Worm (Caenorhabditis elegans) whole organism, early embryonic: ENCODE measurements around the gene C49H3.3.

Experiments
- B0310.2 ChIP-seq: sonication (generic microtip); optimal IDR thresholded peaks from 2 replicates; lab custom pipeline; 2016; ENCODE audit warnings: mild to moderate bottlenecking, missing genetic modification characterization, missing compliant biosample characterization
- F13C5.2 ChIP-seq: sonication (generic microtip); optimal IDR thresholded peaks from 2 replicates; lab custom pipeline; 2017; ENCODE audit warnings: mild to moderate bottlenecking, missing genetic modification characterization, inconsistent platforms, missing compliant biosample characterization
- aly-1 ChIP-seq: sonication (generic microtip); optimal IDR thresholded peaks from 2 replicates; lab custom pipeline; 2016; ENCODE audit warnings: missing genetic modification characterization, missing compliant biosample characterization
- ama-1 ChIP-seq: fragments of 150-350 bp; optimal IDR thresholded peaks from 2 replicates; lab custom pipeline; 2014
- ceh-13 ChIP-seq: fragments of 200-800 bp; sonication (Bioruptor generic); optimal IDR thresholded peaks from 2 replicates; lab custom pipeline; 2018; ENCODE audit warnings: mild to moderate bottlenecking, missing genetic modification characterization, missing compliant biosample characterization
- ceh-36 ChIP-seq: sonication (generic microtip); optimal IDR thresholded peaks from 2 replicates; lab custom pipeline; 2016; ENCODE audit warnings: missing genetic modification characterization, inconsistent platforms, missing compliant biosample characterization
- ets-7 ChIP-seq: sonication (generic microtip); optimal IDR thresholded peaks from 2 replicates; lab custom pipeline; 2016; ENCODE audit warnings: missing genotype, missing genetic modification characterization, missing compliant biosample characterization
- flt-1 ChIP-seq: fragments of 200-800 bp; sonication (Bioruptor generic); IDR thresholded peaks from 2 replicates; pipeline ENCODE4 v1.3.6; 2022; ENCODE audit warnings: missing genetic modification characterization, missing compliant biosample characterization
- hmbx-1 ChIP-seq: sonication (generic microtip); optimal IDR thresholded peaks from 2 replicates; lab custom pipeline; 2016; ENCODE audit warnings: mild to moderate bottlenecking, missing genetic modification characterization, missing compliant biosample characterization
- hmg-4 ChIP-seq: fragments of 200-800 bp; sonication (Bioruptor generic); optimal IDR thresholded peaks from 2 replicates; lab custom pipeline; 2018; ENCODE audit warnings: mild to moderate bottlenecking, missing genetic modification characterization, missing compliant biosample characterization
- hnd-1 ChIP-seq: sonication (generic microtip); optimal IDR thresholded peaks from 2 replicates; lab custom pipeline; 2016; ENCODE audit warnings: missing genetic modification characterization, missing compliant biosample characterization
- pes-1 ChIP-seq: fragments of 200-800 bp; sonication (Bioruptor generic); IDR thresholded peaks from 2 replicates; pipeline ENCODE4 v1.3.6; 2022; ENCODE audit warnings: missing genetic modification reagents, missing genetic modification characterization, missing compliant biosample characterization
- scrt-1 ChIP-seq: fragments of 200-800 bp; sonication (Bioruptor generic); IDR thresholded peaks from 2 replicates; pipeline ENCODE4 v1.3.6; 2022; ENCODE audit warnings: missing genetic modification characterization, missing compliant biosample characterization
- sea-1 ChIP-seq: fragments of 200-800 bp; sonication (Bioruptor generic); conservative IDR thresholded peaks from 2 replicates; pipeline ENCODE4 v1.3.6; 2022; ENCODE audit warnings: missing genetic modification characterization, missing compliant biosample characterization
- tbx-11 ChIP-seq: fragments of 200-800 bp; sonication (Bioruptor generic); IDR thresholded peaks from 2 replicates; pipeline ENCODE4 v1.3.6; 2022; ENCODE audit warnings: missing genetic modification characterization, missing compliant biosample characterization
- tbx-37 ChIP-seq: fragments of 200-800 bp; sonication (Bioruptor generic); conservative IDR thresholded peaks from 2 replicates; pipeline ENCODE4 v1.3.6; 2022; ENCODE audit warnings: missing genetic modification reagents, missing genetic modification characterization, missing compliant biosample characterization
- tra-4 ChIP-seq: sonication (generic microtip); optimal IDR thresholded peaks from 2 replicates; lab custom pipeline; 2017; ENCODE audit warnings: missing genetic modification characterization, missing compliant biosample characterization

The C49H3.3 gene

DNA sequence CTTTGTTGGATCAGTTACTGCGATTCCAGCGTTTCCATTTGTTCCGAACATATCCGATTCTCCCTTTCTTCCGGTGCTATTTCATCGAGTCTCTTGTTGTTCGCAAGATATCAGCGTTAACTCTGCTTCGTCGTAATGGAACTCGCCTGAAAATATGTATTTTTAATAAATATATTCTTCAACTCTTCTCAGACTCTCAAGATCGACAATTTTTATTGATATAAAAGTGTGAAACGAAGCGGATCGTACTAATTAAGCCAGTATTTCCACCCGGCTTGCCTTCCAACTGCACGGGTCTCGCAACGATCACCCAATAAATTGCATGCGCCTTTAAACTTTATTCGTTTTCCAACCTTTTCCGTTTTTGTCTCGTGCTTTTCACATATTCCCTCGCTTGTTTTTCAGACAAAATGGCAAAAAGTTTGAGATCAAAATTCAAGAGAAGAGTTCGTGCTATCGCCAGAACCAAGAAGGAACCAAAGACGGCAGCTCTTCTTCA is at the start of gene C49H3.3, which contains the start of gene xpo-3:
C49H3.3 (plus strand) TSS at position 369 of the 499 bp plus-strand sequence.
xpo-3 (minus strand) TSS at position 51 of the 499 bp plus-strand sequence.
- TF ChIP-seq hmbx-1 (tag; lab: Kevin White, UChicago) (no peak), hnd-1 (tag; lab: Kevin White, UChicago) (no peak), F13C5.2 (tag; lab: Kevin White, UChicago) (no peak), ama-1 (no peak), tbx-37 (no peak), aly-1 (tag; lab: Kevin White, UChicago) (no peak), hmg-4 (GFP tag; lab: Kevin White, UChicago) (no peak), flt-1 (GFP tag; lab: Robert Waterston, UW) (no peak), ceh-13 (GFP tag; lab: Kevin White, UChicago) (no peak), tbx-11 (no peak), B0310.2 (tag; lab: Kevin White, UChicago) (no peak), ets-7 (tag; lab: Kevin White, UChicago) (no peak), scrt-1 (GFP tag; lab: Robert Waterston, UW) (no peak), sea-1 (GFP tag; lab: Robert Waterston, UW) (no peak), ceh-36 (tag; lab: Kevin White, UChicago) (no peak), pes-1 (GFP tag; lab: Robert Waterston, UW) (no peak), tra-4 (tag; lab: Kevin White, UChicago) (no peak)

DNA sequence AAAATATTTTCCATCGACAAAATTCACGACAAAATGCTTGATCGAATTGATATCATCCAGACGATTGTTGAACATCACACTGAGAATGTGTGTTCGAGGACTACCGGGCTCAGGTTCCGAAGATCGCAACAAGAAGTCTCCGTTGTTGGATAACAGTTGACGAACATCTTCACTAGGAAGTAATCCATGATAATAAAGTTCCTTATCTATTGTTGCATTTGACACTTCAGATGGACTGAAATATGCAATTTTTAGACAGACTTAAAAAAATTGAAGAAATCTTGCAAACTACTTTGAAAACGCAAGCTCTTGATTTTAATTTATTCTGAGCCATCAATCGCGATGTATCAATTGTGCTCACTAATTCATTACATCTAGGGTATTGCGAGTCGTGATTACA is 46.9 kb upstream of the C49H3.3 start:
- TF ChIP-seq tbx-37 = no peak
- no peak for TF ChIP-seq ceh-36 (tag; lab: Kevin White, UChicago)
- no peak for TF ChIP-seq aly-1 (tag; lab: Kevin White, UChicago)
- TF ChIP-seq tra-4 (tag; lab: Kevin White, UChicago) = no peak
- no peak for TF ChIP-seq flt-1 (GFP tag; lab: Robert Waterston, UW)
- TF ChIP-seq tbx-11 = no peak
- no peak for TF ChIP-seq scrt-1 (GFP tag; lab: Robert Waterston, UW)
- TF ChIP-seq hmg-4 (GFP tag; lab: Kevin White, UChicago) = no peak
- no peak for TF ChIP-seq hnd-1 (tag; lab: Kevin White, UChicago)
- no peak for TF ChIP-seq sea-1 (GFP tag; lab: Robert Waterston, UW)
- TF ChIP-seq ama-1 = no peak
- TF ChIP-seq ets-7 (tag; lab: Kevin White, UChicago) = no peak
- TF ChIP-seq ceh-13 (GFP tag; lab: Kevin White, UChicago) = no peak
- no peak for TF ChIP-seq pes-1 (GFP tag; lab: Robert Waterston, UW)
- TF ChIP-seq F13C5.2 (tag; lab: Kevin White, UChicago) = no peak
- no peak for TF ChIP-seq B0310.2 (tag; lab: Kevin White, UChicago)
- no peak for TF ChIP-seq hmbx-1 (tag; lab: Kevin White, UChicago)

DNA sequence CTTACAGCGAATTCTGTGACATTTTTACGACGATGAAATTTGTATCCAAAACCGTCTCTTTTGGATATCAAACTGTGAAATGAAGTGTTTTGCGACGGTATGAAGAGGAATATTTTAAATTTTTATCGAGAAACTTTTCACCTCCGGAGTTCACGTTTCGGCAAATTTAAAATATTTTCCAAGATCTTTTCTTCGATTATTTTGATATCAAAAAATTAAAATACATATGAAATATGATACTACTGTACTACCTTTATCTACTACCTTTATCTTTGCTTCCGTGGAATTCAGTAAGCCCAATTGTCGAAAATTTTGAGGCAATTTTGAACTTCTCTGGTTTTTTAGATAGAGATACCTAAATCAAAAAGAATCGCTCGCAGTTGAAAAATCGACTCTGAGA is 46.4 kb upstream of the C49H3.3 start, which contains the start of gene kin-26:
kin-26 (minus strand) TSS at position 101 of the 400 bp plus-strand sequence.
- no peak for TF ChIP-seq hnd-1 (tag; lab: Kevin White, UChicago)
- no peak for TF ChIP-seq ets-7 (tag; lab: Kevin White, UChicago)
- TF ChIP-seq pes-1 (GFP tag; lab: Robert Waterston, UW) = no peak
- TF ChIP-seq hmg-4 (GFP tag; lab: Kevin White, UChicago) = no peak
- no peak for TF ChIP-seq scrt-1 (GFP tag; lab: Robert Waterston, UW)
- TF ChIP-seq sea-1 (GFP tag; lab: Robert Waterston, UW) = no peak
- TF ChIP-seq aly-1 (tag; lab: Kevin White, UChicago) = no peak
- TF ChIP-seq flt-1 (GFP tag; lab: Robert Waterston, UW) = no peak
- TF ChIP-seq ceh-13 (GFP tag; lab: Kevin White, UChicago) = no peak
- TF ChIP-seq F13C5.2 (tag; lab: Kevin White, UChicago) = no peak
- TF ChIP-seq ama-1 = no peak
- TF ChIP-seq B0310.2 (tag; lab: Kevin White, UChicago) = no peak
- TF ChIP-seq tbx-37 = no peak
- TF ChIP-seq hmbx-1 (tag; lab: Kevin White, UChicago) = no peak
- no peak for TF ChIP-seq tbx-11
- TF ChIP-seq ceh-36 (tag; lab: Kevin White, UChicago) = no peak

DNA sequence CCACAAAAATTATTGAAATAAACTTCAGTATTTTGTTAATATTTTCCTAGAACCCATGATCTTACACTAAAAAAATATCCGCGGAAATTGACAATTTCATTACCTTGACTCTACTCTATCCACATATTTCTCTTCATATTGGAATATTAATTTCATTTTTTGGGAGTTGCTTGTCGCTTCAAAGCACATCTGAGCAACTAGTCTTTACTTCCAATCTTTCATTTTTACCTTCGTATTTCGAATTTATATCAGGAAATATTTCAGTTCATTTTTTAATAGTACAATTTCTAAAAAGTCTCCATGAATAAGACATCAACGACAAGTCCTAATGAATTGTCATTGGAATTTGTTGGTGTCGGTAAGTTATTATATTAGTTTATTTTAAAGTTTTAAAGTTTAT is 45.1 kb upstream of the C49H3.3 start, which contains the start of gene srt-73:
srt-73 (plus strand) TSS at position 301 of the 400 bp plus-strand sequence.
- TF ChIP-seq F13C5.2 (tag; lab: Kevin White, UChicago) (no peak), ama-1 (no peak)

DNA sequence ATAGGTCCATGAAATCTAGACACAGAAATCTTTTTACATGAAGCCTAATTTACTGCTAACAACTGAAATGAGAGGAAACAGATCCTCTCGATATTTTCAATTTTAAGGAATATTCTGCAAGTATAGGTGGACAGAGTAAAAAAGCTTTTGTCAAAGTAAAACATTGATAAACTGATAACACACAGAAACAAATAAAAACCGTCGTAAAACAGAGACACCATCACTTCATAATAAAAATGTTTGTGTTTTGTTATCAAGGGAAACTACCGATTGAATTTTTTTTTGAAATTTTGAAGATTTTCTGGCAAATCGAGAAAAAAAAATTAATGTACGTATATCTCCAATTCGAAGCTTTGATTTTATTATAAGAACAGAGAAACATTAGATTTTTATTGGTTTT is 43.0 kb upstream of the C49H3.3 start:
- TF ChIP-seq F13C5.2 (tag; lab: Kevin White, UChicago) (no peak), tbx-11 (no peak), ets-7 (tag; lab: Kevin White, UChicago) (no peak), sea-1 (GFP tag; lab: Robert Waterston, UW) (no peak), B0310.2 (tag; lab: Kevin White, UChicago) (no peak), scrt-1 (GFP tag; lab: Robert Waterston, UW) (no peak), tra-4 (tag; lab: Kevin White, UChicago) (no peak), aly-1 (tag; lab: Kevin White, UChicago) (no peak), hmbx-1 (tag; lab: Kevin White, UChicago) (no peak), tbx-37 (no peak), hmg-4 (GFP tag; lab: Kevin White, UChicago) (no peak), flt-1 (GFP tag; lab: Robert Waterston, UW) (no peak), ceh-13 (GFP tag; lab: Kevin White, UChicago) (no peak)

DNA sequence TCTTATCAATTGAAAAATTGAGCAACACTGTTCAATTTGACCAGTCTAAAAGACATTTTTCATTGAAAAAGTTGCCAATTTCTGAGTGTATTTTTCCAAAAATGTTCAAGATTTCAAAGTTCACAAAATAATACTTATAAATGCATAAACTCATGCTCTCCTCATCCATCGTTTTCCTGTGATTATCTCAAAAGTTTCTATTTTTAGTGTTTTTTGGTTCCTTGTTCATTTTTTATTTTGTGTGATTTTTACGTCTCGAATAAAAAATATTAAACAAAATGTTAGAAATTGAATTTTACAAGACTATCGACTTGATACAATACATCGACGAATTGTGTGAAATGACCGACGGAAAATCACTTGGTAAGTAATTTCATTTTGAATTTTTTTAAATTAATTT is 42.4 kb upstream of the C49H3.3 start, which contains the start of gene atic-1:
atic-1 (plus strand) TSS at position 301 of the 400 bp plus-strand sequence.
- TF ChIP-seq ceh-36 (tag; lab: Kevin White, UChicago) (no peak), F13C5.2 (tag; lab: Kevin White, UChicago) (no peak), aly-1 (tag; lab: Kevin White, UChicago) (no peak)

DNA sequence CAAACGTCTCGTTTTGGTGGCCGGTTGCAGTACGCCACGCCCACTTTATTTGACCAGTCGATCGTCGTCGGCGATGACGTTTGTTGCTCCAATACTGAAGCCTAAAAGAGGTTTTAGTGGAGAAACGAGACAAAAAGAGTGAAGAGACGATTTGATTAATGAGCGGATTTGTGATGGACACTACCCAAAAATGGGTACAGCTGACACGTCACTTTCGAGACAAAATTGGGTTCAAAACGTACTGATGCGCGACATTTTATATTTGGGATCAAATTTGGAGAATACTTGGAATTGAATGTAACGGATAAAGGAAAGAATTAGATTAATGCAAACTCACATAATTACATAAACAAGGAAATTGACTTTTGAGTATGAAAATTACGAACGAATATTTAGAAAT is 26.7 kb upstream of the C49H3.3 start, which contains the start of gene ilys-4:
ilys-4 (minus strand) TSS at position 101 of the 400 bp plus-strand sequence.
- TF ChIP-seq pes-1 (GFP tag; lab: Robert Waterston, UW) (no peak), ets-7 (tag; lab: Kevin White, UChicago) (no peak), B0310.2 (tag; lab: Kevin White, UChicago) (no peak), flt-1 (GFP tag; lab: Robert Waterston, UW) (no peak), sea-1 (GFP tag; lab: Robert Waterston, UW) (no peak), ama-1 (no peak), hmg-4 (GFP tag; lab: Kevin White, UChicago) (no peak), ceh-13 (GFP tag; lab: Kevin White, UChicago) (no peak), aly-1 (tag; lab: Kevin White, UChicago) (no peak), tbx-37 (no peak)
